Worm (Caenorhabditis elegans) whole organism, L3 larva: ENCODE data around the gene cest-2.2.

Experiments
- nhr-77 ChIP-seq: fragments of 150-350 bp; optimal IDR thresholded peaks from 2 replicates; lab custom pipeline; 2014; ENCODE audit warnings: missing biosample characterization, missing genetic modification characterization
- unc-62 ChIP-seq: fragments of 150-350 bp; sonication (generic microtip); optimal IDR thresholded peaks from 4 replicates; lab custom pipeline; 2014; ENCODE audit warnings: missing biosample characterization, missing genetic modification reagents, missing genetic modification characterization

DNA sequence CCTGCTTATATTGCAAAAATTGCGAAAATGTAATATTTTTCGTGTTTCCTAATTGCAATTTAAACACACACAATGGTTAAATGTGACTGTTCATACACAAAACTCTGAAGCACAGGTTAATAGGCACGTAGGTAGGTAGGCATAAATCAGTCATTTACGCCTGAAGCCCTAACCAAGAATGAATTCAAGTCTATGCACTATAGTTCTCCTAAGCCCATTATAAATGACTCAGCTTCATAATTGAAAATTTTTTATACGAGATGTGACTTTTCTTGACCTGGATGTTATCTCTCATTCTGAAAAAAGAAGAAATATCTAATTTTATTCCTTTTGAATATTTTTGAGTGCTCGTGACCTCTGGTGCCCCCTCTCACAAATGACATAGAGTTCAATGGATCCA lies 33.3 kb downstream of the cest-2.2 start:
- TF ChIP-seq unc-62 (no peak), nhr-77 (no peak)
